Fruit fly (Drosophila melanogaster) whole organism, embryonic: ENCODE measurements around the gene CG32425.
A peak's percentile ranks its signal among the peaks of the same experiment; 100 is the strongest.

ENCODE experiments used
- Asciz ChIP-seq: fragments of 200-800 bp; sonication (Bioruptor generic); optimal IDR thresholded peaks from 2 replicates; lab custom pipeline; 2017; ENCODE audit warnings: missing biosample characterization, mild to moderate bottlenecking, missing genetic modification characterization, missing genetic modification reagents
- CG1024 ChIP-seq: fragments of 200-800 bp; sonication (Bioruptor generic); IDR thresholded peaks from 2 replicates; pipeline ENCODE4 v1.3.6; 2022; ENCODE audit warnings: missing biosample characterization, missing genetic modification characterization
- CG10267 ChIP-seq: fragments of 200-800 bp; sonication (Bioruptor generic); optimal IDR thresholded peaks from 2 replicates; lab custom pipeline; 2018; ENCODE audit warnings: missing biosample characterization, mild to moderate bottlenecking, missing genetic modification characterization, moderate library complexity
- CG10431 ChIP-seq: fragments of 200-800 bp; sonication (Bioruptor generic); optimal IDR thresholded peaks from 3 replicates; lab custom pipeline; 2018; ENCODE audit warnings: missing biosample characterization, mild to moderate bottlenecking, missing genetic modification characterization
- CG11560 ChIP-seq: fragments of 200-800 bp; sonication (Bioruptor generic); IDR thresholded peaks from 3 replicates; pipeline ENCODE4 v1.3.6; 2022; ENCODE audit warnings: missing biosample characterization, missing genetic modification characterization
- CG14965 ChIP-seq: fragments of 200-800 bp; sonication (Bioruptor generic); optimal IDR thresholded peaks from 2 replicates; lab custom pipeline; 2016; ENCODE audit warnings: missing biosample characterization, missing genetic modification characterization, borderline replicate concordance
- CG15696 ChIP-seq: fragments of 200-800 bp; sonication (Bioruptor generic); optimal IDR thresholded peaks from 2 replicates; lab custom pipeline; 2019; ENCODE audit warnings: missing biosample characterization, mild to moderate bottlenecking, missing genetic modification characterization, moderate library complexity
- CG16779 ChIP-seq: fragments of 200-800 bp; sonication (Bioruptor generic); IDR thresholded peaks from 2 replicates; pipeline ENCODE4 v1.3.6; 2022; ENCODE audit warnings: missing biosample characterization, missing genetic modification characterization
- CG16815 ChIP-seq: fragments of 200-800 bp; sonication (Bioruptor generic); optimal IDR thresholded peaks from 3 replicates; lab custom pipeline; 2017; ENCODE audit warnings: missing biosample characterization, mild to moderate bottlenecking, missing genetic modification characterization
- CG17186 ChIP-seq: fragments of 200-800 bp; sonication (Bioruptor generic); optimal IDR thresholded peaks from 3 replicates; lab custom pipeline; 2017; ENCODE audit warnings: missing biosample characterization, missing genetic modification reagents, missing genetic modification characterization
- CG17385 ChIP-seq: fragments of 200-800 bp; sonication (Bioruptor generic); optimal IDR thresholded peaks from 3 replicates; lab custom pipeline; 2018; ENCODE audit warnings: missing biosample characterization, mild to moderate bottlenecking, missing genetic modification characterization
- CG31224 ChIP-seq: fragments of 200-800 bp; sonication (Bioruptor generic); IDR thresholded peaks from 2 replicates; pipeline ENCODE4 v1.3.6; 2022; ENCODE audit warnings: missing biosample characterization, missing genetic modification characterization
- CG32767 ChIP-seq: fragments of 200-800 bp; sonication (Bioruptor generic); IDR thresholded peaks from 2 replicates; pipeline ENCODE4 v1.3.6; 2022; ENCODE audit warnings: missing biosample characterization, missing genetic modification characterization
- CG3281 ChIP-seq: fragments of 200-800 bp; sonication (Bioruptor generic); optimal IDR thresholded peaks from 3 replicates; lab custom pipeline; 2017; ENCODE audit warnings: missing biosample characterization, mild to moderate bottlenecking, missing genetic modification characterization
- CG3726 ChIP-seq: fragments of 200-800 bp; sonication (Bioruptor generic); IDR thresholded peaks from 3 replicates; pipeline ENCODE4, ENCODE4 v1.3.6; 2022; ENCODE audit warnings: missing biosample characterization, missing genetic modification characterization
- CG3838 ChIP-seq: fragments of 200-800 bp; sonication (Bioruptor generic); optimal IDR thresholded peaks from 3 replicates; lab custom pipeline; 2016; ENCODE audit warnings: missing biosample characterization, missing genetic modification characterization
- CG4854 ChIP-seq: fragments of 200-800 bp; sonication (Bioruptor generic); optimal IDR thresholded peaks from 2 replicates; lab custom pipeline; 2016; ENCODE audit warnings: missing biosample characterization, missing genetic modification characterization, inconsistent platforms
- CG5953 ChIP-seq: fragments of 200-800 bp; sonication (Bioruptor generic); IDR thresholded peaks from 2 replicates; pipeline ENCODE4 v1.3.6; 2022; ENCODE audit warnings: missing biosample characterization, missing genetic modification characterization
- CG6654 ChIP-seq: fragments of 200-800 bp; sonication (Bioruptor generic); optimal IDR thresholded peaks from 2 replicates; lab custom pipeline; 2017; ENCODE audit warnings: missing biosample characterization, mild to moderate bottlenecking, missing genetic modification characterization
- CG6683 ChIP-seq: fragments of 200-800 bp; sonication (Bioruptor generic); optimal IDR thresholded peaks from 2 replicates; lab custom pipeline; 2017; ENCODE audit warnings: missing biosample characterization, mild to moderate bottlenecking, missing genetic modification characterization, missing genetic modification reagents
- Deaf1 ChIP-seq: fragments of 200-800 bp; optimal IDR thresholded peaks from 3 replicates; lab custom pipeline; 2019; ENCODE audit warnings: missing biosample characterization, mild to moderate bottlenecking, missing genetic modification characterization, moderate library complexity
- Fer1 ChIP-seq: fragments of 200-800 bp; sonication (Bioruptor generic); optimal IDR thresholded peaks from 2 replicates; lab custom pipeline; 2017; ENCODE audit warnings: missing biosample characterization, mild to moderate bottlenecking, missing genetic modification characterization
- Gsc ChIP-seq: fragments of 200-800 bp; sonication (Bioruptor generic); IDR thresholded peaks from 2 replicates; pipeline ENCODE4 v1.3.6; 2022; ENCODE audit warnings: missing biosample characterization, missing genetic modification characterization
- H2.0 ChIP-seq: fragments of 200-800 bp; sonication (Bioruptor generic); IDR thresholded peaks from 2 replicates; pipeline ENCODE4 v1.3.6; 2022; ENCODE audit warnings: missing biosample characterization, missing genetic modification characterization
- Hr3 ChIP-seq: fragments of 200-800 bp; sonication (Bioruptor generic); optimal IDR thresholded peaks from 3 replicates; lab custom pipeline; 2016; ENCODE audit warnings: missing biosample characterization, missing genetic modification characterization
- Jarid2 ChIP-seq: fragments of 200-800 bp; sonication (Bioruptor generic); optimal IDR thresholded peaks from 3 replicates; lab custom pipeline; 2017; ENCODE audit warnings: mild to moderate bottlenecking, missing biosample characterization, missing genetic modification reagents, missing genetic modification characterization
- Lhr ChIP-seq: fragments of 200-800 bp; sonication (Bioruptor generic); optimal IDR thresholded peaks from 3 replicates; lab custom pipeline; 2017; ENCODE audit warnings: mild to moderate bottlenecking, missing biosample characterization, missing genetic modification reagents, missing genetic modification characterization
- Rx ChIP-seq: fragments of 200-800 bp; sonication (Bioruptor generic); IDR thresholded peaks from 2 replicates; pipeline ENCODE4 v1.3.6; 2022; ENCODE audit warnings: missing biosample characterization, missing genetic modification characterization
- Sry-β ChIP-seq: fragments of 200-800 bp; sonication (Bioruptor generic); optimal IDR thresholded peaks from 2 replicates; lab custom pipeline; 2018; ENCODE audit warnings: missing biosample characterization, mild to moderate bottlenecking, missing genetic modification characterization, moderate library complexity
- Taf1 ChIP-seq: fragments of 200-800 bp; sonication (Bioruptor generic); IDR thresholded peaks from 2 replicates; pipeline ENCODE4 v1.3.6; 2022; ENCODE audit warnings: missing biosample characterization, missing genetic modification characterization
- bab2 ChIP-seq: fragments of 200-800 bp; sonication (Bioruptor generic); optimal IDR thresholded peaks from 2 replicates; lab custom pipeline; 2016; ENCODE audit warnings: missing biosample characterization, missing genetic modification characterization
- cad ChIP-seq: fragments of >200 bp; optimal IDR thresholded peaks from 2 replicates; lab custom pipeline; 2017; ENCODE audit warnings: missing biosample characterization, missing genetic modification characterization
- cg ChIP-seq: fragments of 200-800 bp; sonication (Bioruptor generic); optimal IDR thresholded peaks from 3 replicates; lab custom pipeline; 2019; ENCODE audit warnings: missing biosample characterization, mild to moderate bottlenecking, missing genetic modification characterization, moderate library complexity
- crc ChIP-seq: fragments of 200-800 bp; sonication (Bioruptor generic); optimal IDR thresholded peaks from 2 replicates; lab custom pipeline; 2016; ENCODE audit warnings: missing biosample characterization, missing genetic modification characterization
- dati ChIP-seq: fragments of 200-800 bp; sonication (Bioruptor generic); IDR thresholded peaks from 2 replicates; pipeline ENCODE4 v1.3.6; 2022; ENCODE audit warnings: missing biosample characterization, missing genetic modification characterization
- emc ChIP-seq: fragments of 200-800 bp; sonication (Bioruptor generic); optimal IDR thresholded peaks from 2 replicates; lab custom pipeline; 2016; ENCODE audit warnings: missing biosample characterization, missing genetic modification characterization
- eve ChIP-seq, 2 experiments: fragments of >200 bp; optimal IDR thresholded peaks; 2 replicates each; lab custom pipeline; 2017; ENCODE audit warnings: missing biosample characterization in 2 of 2, missing genetic modification characterization in 2 of 2
- hbn ChIP-seq: fragments of 200-800 bp; sonication (Bioruptor generic); IDR thresholded peaks from 2 replicates; pipeline ENCODE4 v1.3.6; 2022; ENCODE audit warnings: missing biosample characterization, missing genetic modification characterization; ENCODE audit not compliant: partially characterized antibody
- jigr1 ChIP-seq: fragments of 200-800 bp; sonication (Bioruptor generic); IDR thresholded peaks from 3 replicates; pipeline ENCODE4 v1.3.6; 2022; ENCODE audit warnings: missing biosample characterization, missing genetic modification characterization
- pho ChIP-seq: fragments of 200-800 bp; sonication (Bioruptor generic); optimal IDR thresholded peaks from 2 replicates; lab custom pipeline; 2016; ENCODE audit warnings: missing biosample characterization, missing genetic modification characterization
- prd ChIP-seq, 3 experiments: fragments of >200 bp in 2 of 3; fragments of 200-800 bp in 1 of 3; sonication (Bioruptor generic) in 1 of 3; optimal IDR thresholded peaks in 2 of 3; IDR thresholded peaks in 1 of 3; 2 replicates in 2 of 3; 3 replicates in 1 of 3; pipeline versions ENCODE4 v1.3.6 to Lab custom; 2017 to 2022; ENCODE audit warnings: missing biosample characterization in 1 of 3, missing genetic modification characterization in 1 of 3
- pum ChIP-seq: fragments of 200-800 bp; sonication (Bioruptor generic); optimal IDR thresholded peaks from 2 replicates; lab custom pipeline; 2016; ENCODE audit warnings: missing biosample characterization, missing genetic modification characterization
- ranshi ChIP-seq: fragments of 200-800 bp; sonication (Bioruptor generic); IDR thresholded peaks from 2 replicates; pipeline ENCODE4 v1.3.6; 2022; ENCODE audit warnings: missing biosample characterization, missing genetic modification characterization
- repo ChIP-seq: fragments of 200-800 bp; sonication (Bioruptor generic); optimal IDR thresholded peaks from 2 replicates; lab custom pipeline; 2016; ENCODE audit warnings: missing biosample characterization, missing genetic modification characterization
- sens ChIP-seq: fragments of 200-800 bp; sonication (Bioruptor generic); peaks from one replicate; lab custom pipeline; 2016; ENCODE audit warnings: missing biosample characterization, missing genetic modification characterization
- sr ChIP-seq: fragments of 200-800 bp; sonication (Bioruptor generic); IDR thresholded peaks from 3 replicates; pipeline ENCODE4 v1.3.6; 2022; ENCODE audit warnings: missing biosample characterization, missing genetic modification characterization
- tin ChIP-seq: fragments of 200-800 bp; sonication (Bioruptor generic); optimal IDR thresholded peaks from 3 replicates; lab custom pipeline; 2016; ENCODE audit warnings: missing biosample characterization, missing genetic modification characterization
- tup ChIP-seq: fragments of 200-800 bp; sonication (Bioruptor generic); optimal IDR thresholded peaks from 2 replicates; lab custom pipeline; 2016; ENCODE audit warnings: missing biosample characterization, mild to moderate bottlenecking, missing genetic modification characterization, moderate library complexity
- wdn ChIP-seq: fragments of 200-800 bp; sonication (Bioruptor generic); IDR thresholded peaks from 2 replicates; pipeline ENCODE4 v1.3.6; 2022; ENCODE audit warnings: missing biosample characterization, missing genetic modification characterization
- z ChIP-seq: fragments of 200-800 bp; sonication (Bioruptor generic); IDR thresholded peaks from 3 replicates; pipeline ENCODE4 v1.3.6; 2022; ENCODE audit warnings: missing biosample characterization, missing genetic modification characterization

Gene CG32425

dm6 chr3L:20526196-20526740, 29.1 kb downstream of the CG32425 start, which contains the start of gene Nubp2 (continued):
- TF ChIP-seq pho (GFP tag; lab: Kevin White, UChicago), result peak; percentile 95
- TF ChIP-seq Deaf1, result peak; percentile 77
- TF ChIP-seq CG10431 (GFP tag; lab: Kevin White, UChicago), result peak; percentile 82
- peak; percentile 93 for TF ChIP-seq CG3838 (GFP tag; lab: Kevin White, UChicago)
- peak; percentile 80 for TF ChIP-seq repo (GFP tag; lab: Kevin White, UChicago)
- peak; percentile 82 for TF ChIP-seq CG16779 (GFP tag; lab: Robert Waterston, UW)
- TF ChIP-seq bab2 (GFP tag; lab: Kevin White, UChicago), result peak; percentile 94
- TF ChIP-seq prd (optimal IDR thresholded peaks at IDR 0.05; lab: Kevin White, UChicago), result no peak
- TF ChIP-seq prd (GFP tag; IDR thresholded peaks at IDR 0.05; lab: Robert Waterston, UW), result peak; percentile 97
- peak; percentile 48; the same call in 1 of the 3 replicates for TF ChIP-seq sr (GFP tag; lab: Robert Waterston, UW)
- peak; percentile 88 for TF ChIP-seq Lhr (GFP tag; lab: Kevin White, UChicago)
- TF ChIP-seq CG1024 (GFP tag; lab: Robert Waterston, UW), result peak; percentile 70
- peak; percentile 71 for TF ChIP-seq Jarid2 (GFP tag; lab: Kevin White, UChicago)
- TF ChIP-seq CG32767, result peak; percentile 92
- TF ChIP-seq CG17186 (GFP tag; lab: Kevin White, UChicago), result peak; percentile 84
- no peak; the same call in 1 of the 2 replicates for TF ChIP-seq Gsc
- TF ChIP-seq CG14965 (GFP tag; lab: Kevin White, UChicago), result no peak
- TF ChIP-seq wdn (GFP tag; lab: Robert Waterston, UW), result peak; percentile 85
- TF ChIP-seq CG6683 (GFP tag; lab: Kevin White, UChicago), result peak; percentile 81
- peak; percentile 90 for TF ChIP-seq H2.0
- TF ChIP-seq cad (GFP tag; lab: Kevin White, UChicago), result no peak
- TF ChIP-seq CG5953 (GFP tag; lab: Robert Waterston, UW), result peak; percentile 65; the same call in 1 of the 2 replicates
- peak; percentile 89 for TF ChIP-seq CG31224 (GFP tag; lab: Robert Waterston, UW)
- peak; percentile 99 for TF ChIP-seq Hr3
- TF ChIP-seq Sry-β (GFP tag; lab: Kevin White, UChicago), result peak; percentile 62
- TF ChIP-seq jigr1 (GFP tag; lab: Robert Waterston, UW), result peak; percentile 79; the same call in 2 of the 3 replicates
- TF ChIP-seq CG3281 (GFP tag; lab: Kevin White, UChicago), result peak; percentile 96
- TF ChIP-seq z, result peak; percentile 65; the same call in 1 of the 3 replicates
- TF ChIP-seq Asciz (GFP tag; lab: Kevin White, UChicago), result peak; percentile 86
- TF ChIP-seq Taf1 (GFP tag; lab: Robert Waterston, UW), result peak; percentile 82
- peak; percentile 90 for TF ChIP-seq CG17385 (GFP tag; lab: Kevin White, UChicago)
- peak; percentile 96 for TF ChIP-seq CG16815 (GFP tag; lab: Kevin White, UChicago)
- peak; percentile 83 for TF ChIP-seq CG11560
- TF ChIP-seq CG15696 (tag; lab: Kevin White, UChicago), result peak; percentile 98
- peak; percentile 93 for TF ChIP-seq Fer1 (GFP tag; lab: Kevin White, UChicago)
- TF ChIP-seq Rx (GFP tag; lab: Robert Waterston, UW), result peak; percentile 84
- TF ChIP-seq dati (GFP tag; lab: Robert Waterston, UW), result peak; percentile 63; the same call in 1 of the 2 replicates
- peak; percentile 99 for TF ChIP-seq sens (GFP tag; lab: Kevin White, UChicago)
- TF ChIP-seq tin (GFP tag; lab: Kevin White, UChicago), result peak; percentile 97
- peak; percentile 87 for TF ChIP-seq tup
- TF ChIP-seq CG4854, result peak; percentile 87
- peak; percentile 87; the same call in 1 of the 3 replicates for TF ChIP-seq CG3726
- TF ChIP-seq pum (GFP tag; lab: Kevin White, UChicago), result peak; percentile 96
- peak; percentile 76 for TF ChIP-seq crc
- TF ChIP-seq cg (GFP tag; lab: Kevin White, UChicago), result no peak
- peak; percentile 84 for TF ChIP-seq CG6654 (GFP tag; lab: Kevin White, UChicago)
- no peak for TF ChIP-seq hbn (GFP tag; lab: Robert Waterston, UW)
- TF ChIP-seq CG10267 (tag; lab: Kevin White, UChicago), result peak; percentile 92
- TF ChIP-seq ranshi (GFP tag; lab: Robert Waterston, UW), result peak; percentile 87
- TF ChIP-seq eve (GFP tag; optimal IDR thresholded peaks at IDR 0.05; lab: Kevin White, UChicago), result peak; percentile 79 to 97
- TF ChIP-seq emc (GFP tag; lab: Kevin White, UChicago), result peak; percentile 90
